Fruit fly (Drosophila melanogaster) S2 (cell line): ENCODE measurements around the gene CG7304.

Source experiments
- CG8478 ChIP-seq: fragments of >200 bp; optimal IDR thresholded peaks from 2 replicates; lab custom pipeline; 2018
- CTCF ChIP-seq, 2 experiments: fragments of >200 bp; optimal IDR thresholded peaks; 2 replicates each; lab custom pipeline; 2018

DNA sequence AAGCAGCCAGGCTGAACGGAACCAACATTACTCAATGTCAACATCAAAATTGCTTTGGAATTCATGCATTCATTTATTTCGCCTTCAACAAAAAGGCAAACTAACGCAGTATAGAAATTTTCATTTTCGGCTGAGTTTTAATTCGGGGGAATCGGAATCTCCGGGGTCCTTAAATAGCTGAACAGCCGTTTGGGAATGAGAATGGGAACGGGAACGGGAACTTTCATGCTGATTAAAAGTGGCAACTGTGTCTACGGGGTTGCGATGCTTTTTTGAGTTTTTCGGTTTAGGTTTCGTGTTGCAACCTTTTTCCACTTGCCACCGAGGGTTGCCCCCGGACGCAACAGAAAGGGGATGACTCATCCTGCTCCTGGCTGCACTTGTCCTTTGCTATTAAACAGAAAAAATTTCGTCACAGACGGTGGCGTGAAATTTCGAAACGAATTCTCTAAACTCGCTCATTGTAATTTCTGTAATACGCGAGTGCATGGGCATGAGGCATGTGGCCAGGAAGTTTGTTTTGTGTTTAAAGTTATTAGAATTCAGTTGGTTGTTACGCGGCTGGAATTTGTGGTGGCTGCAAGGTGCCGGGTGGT, 15.2 kb upstream of the CG7304 start:
- no peak for TF ChIP-seq CG8478 (lab: Kevin White, UChicago)
- TF ChIP-seq CTCF (optimal IDR thresholded peaks at IDR 0.05; lab: Kevin White, UChicago), result no peak
